Fruit fly (Drosophila melanogaster) whole organism, prepupa: ENCODE results near the gene Ten-a.

Source experiments
- Blimp-1 ChIP-seq: fragments of 200-800 bp; sonication (Bioruptor generic); optimal IDR thresholded peaks from 3 replicates; lab custom pipeline; 2017; ENCODE audit warnings: missing biosample characterization, missing genetic modification characterization, mild to moderate bottlenecking, moderate library complexity, missing genetic modification reagents
- CG10631 ChIP-seq: fragments of 200-800 bp; sonication (Bioruptor generic); optimal IDR thresholded peaks from 2 replicates; lab custom pipeline; 2016; ENCODE audit warnings: missing biosample characterization, missing genetic modification characterization
- CG6854 ChIP-seq: fragments of 200-800 bp; sonication (Bioruptor generic); optimal IDR thresholded peaks from 2 replicates; lab custom pipeline; 2017; ENCODE audit warnings: missing biosample characterization, mild to moderate bottlenecking, missing genetic modification characterization
- Lpt ChIP-seq: fragments of 200-800 bp; sonication (Bioruptor generic); optimal IDR thresholded peaks from 3 replicates; lab custom pipeline; 2016; ENCODE audit warnings: missing biosample characterization, missing genetic modification characterization
- dsx ChIP-seq: fragments of 200-800 bp; optimal IDR thresholded peaks from 3 replicates; lab custom pipeline; 2019; ENCODE audit warnings: missing biosample characterization, mild to moderate bottlenecking, missing genetic modification characterization, moderate library complexity; ENCODE audit not compliant: poor library complexity, severe bottlenecking
- lz ChIP-seq: fragments of 200-800 bp; sonication (Bioruptor generic); optimal IDR thresholded peaks from 3 replicates; lab custom pipeline; 2016; ENCODE audit warnings: missing biosample characterization, missing genetic modification characterization

- TF ChIP-seq CG6854 (GFP tag; lab: Kevin White, UChicago) (no peak), CG10631 (GFP tag; lab: Kevin White, UChicago) (no peak), dsx (no peak), Blimp-1 (GFP tag; lab: Kevin White, UChicago) (no peak), Lpt (GFP tag; lab: Kevin White, UChicago) (no peak), lz (GFP tag; lab: Kevin White, UChicago) (no peak)
Observed at dm6 chrX:12013098-12013493, 30.4 kb upstream of the Ten-a start.
